Fruit fly (Drosophila melanogaster): Measurements from ENCODE around the gene Sprn.

- TF ChIP-seq CG8478 (optimal IDR thresholded peaks at IDR 0.05) (no peak), CTCF (optimal IDR thresholded peaks at IDR 0.05) (no peak)
These were observed 9.6 kb upstream of the Sprn start for dm6 chr3L:11869328-11869727.

Data from S2 (cell line).